Worm (Caenorhabditis elegans) whole organism, young adult: ENCODE results near the gene pigg-1.

Experiments used
- B0019.2 ChIP-seq: fragments of 200-800 bp; sonication (Bioruptor generic); conservative IDR thresholded peaks from 2 replicates; pipeline ENCODE4 v1.3.6; 2022; ENCODE audit warnings: missing genetic modification reagents, missing genetic modification characterization, missing compliant biosample characterization
- B0261.1 ChIP-seq: sonication (generic microtip); optimal IDR thresholded peaks from 2 replicates; lab custom pipeline; 2016; ENCODE audit warnings: mild to moderate bottlenecking, missing genetic modification characterization, moderate library complexity, missing compliant biosample characterization
- F23B12.7 ChIP-seq: sonication (generic microtip); optimal IDR thresholded peaks from 2 replicates; lab custom pipeline; 2017; ENCODE audit warnings: missing genetic modification characterization, mild to moderate bottlenecking, missing compliant biosample characterization, antibody characterized with exemption, moderate library complexity; ENCODE audit not compliant: insufficient read depth
- F33H1.4 ChIP-seq: fragments of 200-800 bp; sonication (Bioruptor generic); IDR thresholded peaks from 2 replicates; pipeline ENCODE4 v1.3.6; 2022; ENCODE audit warnings: missing genetic modification reagents, missing genetic modification characterization, missing compliant biosample characterization
- F57C9.4 ChIP-seq: sonication (generic microtip); optimal IDR thresholded peaks from 2 replicates; lab custom pipeline; 2017; ENCODE audit warnings: mild to moderate bottlenecking, missing genetic modification characterization, missing compliant biosample characterization
- K11D2.4 ChIP-seq: fragments of 200-800 bp; sonication (Bioruptor generic); IDR thresholded peaks from 2 replicates; pipeline ENCODE4 v1.3.6; 2022; ENCODE audit warnings: missing genetic modification reagents, missing genetic modification characterization, missing compliant biosample characterization
- ZK185.1 ChIP-seq: sonication (generic microtip); optimal IDR thresholded peaks from 2 replicates; lab custom pipeline; 2016; ENCODE audit warnings: mild to moderate bottlenecking, missing genetic modification characterization, missing compliant biosample characterization; ENCODE audit not compliant: poor library complexity, severe bottlenecking
- atf-7 ChIP-seq: sonication (generic microtip); optimal IDR thresholded peaks from 2 replicates; lab custom pipeline; 2017; ENCODE audit warnings: mild to moderate bottlenecking, missing genetic modification characterization, missing compliant biosample characterization
- attf-5 ChIP-seq: fragments of 200-800 bp; sonication (Bioruptor generic); optimal IDR thresholded peaks from 2 replicates; lab custom pipeline; 2018; ENCODE audit warnings: mild to moderate bottlenecking, missing genetic modification characterization, missing compliant biosample characterization
- ceh-100 ChIP-seq: fragments of 200-800 bp; sonication (Bioruptor generic); IDR thresholded peaks from 2 replicates; pipeline ENCODE4 v1.3.6; 2022; ENCODE audit warnings: missing genetic modification reagents, missing genetic modification characterization, missing compliant biosample characterization
- ceh-27 ChIP-seq: fragments of 200-800 bp; sonication (Bioruptor generic); optimal IDR thresholded peaks from 2 replicates; lab custom pipeline; 2018; ENCODE audit warnings: mild to moderate bottlenecking, missing genetic modification characterization, moderate library complexity, missing compliant biosample characterization
- efl-1 ChIP-seq: fragments of 150-350 bp; optimal IDR thresholded peaks from 2 replicates; lab custom pipeline; 2014; ENCODE audit warnings: missing biosample characterization, missing genetic modification reagents, missing genetic modification characterization
- egl-18 ChIP-seq: fragments of 200-800 bp; sonication (Bioruptor generic); IDR thresholded peaks from 2 replicates; pipeline ENCODE4 v1.3.6; 2022; ENCODE audit warnings: missing genetic modification reagents, missing genetic modification characterization, missing compliant biosample characterization
- ets-4 ChIP-seq: fragments of 200-800 bp; sonication (Bioruptor generic); optimal IDR thresholded peaks from 2 replicates; lab custom pipeline; 2018; ENCODE audit warnings: mild to moderate bottlenecking, missing genetic modification characterization, missing compliant biosample characterization
- him-1 ChIP-seq: sonication (generic microtip); optimal IDR thresholded peaks from 2 replicates; lab custom pipeline; 2016; ENCODE audit warnings: missing genotype, missing genetic modification reagents, missing genetic modification characterization, missing compliant biosample characterization
- hmg-1.2 ChIP-seq: fragments of 200-800 bp; sonication (Bioruptor generic); IDR thresholded peaks from 2 replicates; pipeline ENCODE4 v1.3.6; 2022; ENCODE audit warnings: missing genetic modification reagents, missing genetic modification characterization, missing compliant biosample characterization
- let-526 ChIP-seq: fragments of 200-800 bp; sonication (Bioruptor generic); IDR thresholded peaks from 2 replicates; pipeline ENCODE4 v1.3.6; 2022; ENCODE audit warnings: missing genetic modification reagents, missing genetic modification characterization, missing compliant biosample characterization
- lin-54 ChIP-seq: fragments of 200-800 bp; sonication (Bioruptor generic); optimal IDR thresholded peaks from 2 replicates; lab custom pipeline; 2018; ENCODE audit warnings: mild to moderate bottlenecking, missing genetic modification characterization, missing compliant biosample characterization
- lsl-1 ChIP-seq: fragments of 200-800 bp; sonication (Bioruptor generic); optimal IDR thresholded peaks from 2 replicates; lab custom pipeline; 2018; ENCODE audit warnings: mild to moderate bottlenecking, missing genetic modification characterization, moderate library complexity, missing compliant biosample characterization
- madf-10 ChIP-seq: sonication (generic microtip); optimal IDR thresholded peaks from 2 replicates; lab custom pipeline; 2016; ENCODE audit warnings: mild to moderate bottlenecking, missing genetic modification characterization, missing compliant biosample characterization
- madf-3 ChIP-seq: fragments of 200-800 bp; sonication (Bioruptor generic); IDR thresholded peaks from 2 replicates; pipeline ENCODE4 v1.3.6; 2022; ENCODE audit warnings: missing genetic modification reagents, missing genetic modification characterization, missing compliant biosample characterization
- madf-6 ChIP-seq: fragments of 200-800 bp; sonication (Bioruptor generic); IDR thresholded peaks from 2 replicates; pipeline ENCODE4 v1.3.6; 2022; ENCODE audit warnings: missing genetic modification reagents, missing genetic modification characterization, missing compliant biosample characterization
- mcd-1 ChIP-seq: fragments of 200-800 bp; sonication (Bioruptor generic); IDR thresholded peaks from 2 replicates; pipeline ENCODE4 v1.3.6; 2022; ENCODE audit warnings: missing genetic modification reagents, missing genetic modification characterization, missing compliant biosample characterization
- mes-4 ChIP-seq: sonication (generic microtip); optimal IDR thresholded peaks from 2 replicates; lab custom pipeline; 2016; ENCODE audit warnings: missing genotype, missing genetic modification characterization, missing compliant biosample characterization
- nfyb-1 ChIP-seq: fragments of 200-800 bp; sonication (Bioruptor generic); IDR thresholded peaks from 2 replicates; pipeline ENCODE4 v1.3.6; 2022; ENCODE audit warnings: missing genetic modification reagents, missing genetic modification characterization, missing compliant biosample characterization
- sea-2 ChIP-seq: fragments of 200-800 bp; sonication (Bioruptor generic); IDR thresholded peaks from 2 replicates; pipeline ENCODE4 v1.3.6; 2022; ENCODE audit warnings: missing genetic modification characterization, missing compliant biosample characterization
- snpc-1.1 ChIP-seq: sonication (generic microtip); optimal IDR thresholded peaks from 2 replicates; lab custom pipeline; 2017; ENCODE audit warnings: missing genetic modification characterization, mild to moderate bottlenecking, missing compliant biosample characterization, antibody characterized with exemption, moderate library complexity, missing genotype, missing genetic modification reagents; ENCODE audit not compliant: insufficient read depth
- snpc-1.3 ChIP-seq: sonication (generic microtip); optimal IDR thresholded peaks from 2 replicates; lab custom pipeline; 2017; ENCODE audit warnings: missing genetic modification characterization, mild to moderate bottlenecking, missing compliant biosample characterization, antibody characterized with exemption, moderate library complexity, missing genotype, missing genetic modification reagents; ENCODE audit not compliant: insufficient read depth
- snpc-4 ChIP-seq, 5 experiments: fragments of 150-350 bp in 1 of 5; sonication (generic microtip) in 4 of 5; optimal IDR thresholded peaks; 2 replicates each; lab custom pipeline; 2014 to 2018; ENCODE audit warnings: missing genetic modification characterization in 5 of 5, missing biosample characterization in 3 of 5, antibody characterized with exemption in 2 of 5, mild to moderate bottlenecking in 2 of 5, missing compliant biosample characterization in 2 of 5, missing genotype in 2 of 5, moderate library complexity in 2 of 5, missing genetic modification reagents in 1 of 5
- sptf-2 ChIP-seq: fragments of 200-800 bp; sonication (Bioruptor generic); optimal IDR thresholded peaks from 2 replicates; lab custom pipeline; 2018; ENCODE audit warnings: mild to moderate bottlenecking, missing genetic modification characterization, missing compliant biosample characterization
- tbp1 ChIP-seq: fragments of 200-800 bp; sonication (Bioruptor generic); optimal IDR thresholded peaks from 2 replicates; lab custom pipeline; 2018; ENCODE audit warnings: mild to moderate bottlenecking, missing genetic modification characterization, missing compliant biosample characterization
- unc-130 ChIP-seq: sonication (generic microtip); optimal IDR thresholded peaks from 2 replicates; lab custom pipeline; 2016; ENCODE audit warnings: missing genetic modification reagents, missing genetic modification characterization, missing compliant biosample characterization
- xnd-1 ChIP-seq: sonication (generic microtip); optimal IDR thresholded peaks from 2 replicates; lab custom pipeline; 2016; ENCODE audit warnings: missing genotype, missing genetic modification reagents, missing genetic modification characterization, missing compliant biosample characterization
- zfh-2 ChIP-seq: fragments of 200-800 bp; sonication (Bioruptor generic); conservative IDR thresholded peaks from 2 replicates; pipeline ENCODE4 v1.3.6; 2022; ENCODE audit warnings: missing genetic modification reagents, missing genetic modification characterization, missing compliant biosample characterization

The pigg-1 gene

DNA sequence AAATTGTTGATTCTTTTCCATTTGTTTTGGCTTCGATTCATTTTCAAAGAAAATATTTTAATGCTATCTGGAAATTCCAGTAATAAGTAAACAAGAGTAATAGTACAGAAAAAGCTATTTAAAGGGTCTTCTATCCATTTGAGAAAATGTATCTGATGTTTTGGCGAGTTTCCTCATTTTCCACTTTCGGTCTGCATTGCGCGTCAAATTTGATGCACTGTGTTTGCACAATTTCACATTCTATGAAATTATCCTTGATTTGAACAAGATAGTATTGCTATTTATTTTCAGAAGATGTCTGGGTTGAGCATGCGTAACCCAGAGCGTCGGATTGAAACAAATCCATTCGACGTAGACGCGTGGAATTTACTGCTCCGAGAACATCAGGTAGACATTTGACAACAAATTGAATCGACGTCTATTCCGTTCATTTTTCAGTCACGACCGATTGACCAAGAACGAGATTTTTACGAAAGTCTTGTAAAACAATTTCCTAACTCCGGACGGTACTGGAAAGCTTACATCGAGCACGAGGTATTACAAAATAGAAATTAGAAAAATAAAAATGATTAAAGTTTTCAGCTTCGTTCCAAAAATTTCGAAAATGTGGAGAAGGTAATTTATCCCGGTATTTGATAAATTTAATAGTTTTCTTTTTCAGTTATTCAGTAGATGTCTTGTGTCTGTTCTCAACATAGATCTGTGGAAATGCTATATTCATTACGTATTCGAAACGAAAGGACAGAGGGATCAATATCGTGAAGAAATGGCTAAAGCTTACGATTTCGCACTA, 3.7 kb upstream of the pigg-1 start, which contains the start of gene suf-1 (continued):
- peak; percentile 45 for TF ChIP-seq xnd-1 (tag; lab: Kevin White, UChicago)
- TF ChIP-seq K11D2.4 (GFP tag; lab: Robert Waterston, UW), result 0 out of 2 replicates have a peak, but pooled peaks have one; percentile 10
- TF ChIP-seq sea-2 (GFP tag; lab: Robert Waterston, UW), result no peak
- TF ChIP-seq attf-5 (GFP tag; lab: Kevin White, UChicago), result peak; percentile 24
- TF ChIP-seq ceh-27 (GFP tag; lab: Kevin White, UChicago), result no peak
- no peak for TF ChIP-seq madf-10
- TF ChIP-seq unc-130, result peak; percentile 69
- TF ChIP-seq him-1, result no peak
- TF ChIP-seq madf-3 (GFP tag; lab: Robert Waterston, UW), result peak; percentile 88

DNA sequence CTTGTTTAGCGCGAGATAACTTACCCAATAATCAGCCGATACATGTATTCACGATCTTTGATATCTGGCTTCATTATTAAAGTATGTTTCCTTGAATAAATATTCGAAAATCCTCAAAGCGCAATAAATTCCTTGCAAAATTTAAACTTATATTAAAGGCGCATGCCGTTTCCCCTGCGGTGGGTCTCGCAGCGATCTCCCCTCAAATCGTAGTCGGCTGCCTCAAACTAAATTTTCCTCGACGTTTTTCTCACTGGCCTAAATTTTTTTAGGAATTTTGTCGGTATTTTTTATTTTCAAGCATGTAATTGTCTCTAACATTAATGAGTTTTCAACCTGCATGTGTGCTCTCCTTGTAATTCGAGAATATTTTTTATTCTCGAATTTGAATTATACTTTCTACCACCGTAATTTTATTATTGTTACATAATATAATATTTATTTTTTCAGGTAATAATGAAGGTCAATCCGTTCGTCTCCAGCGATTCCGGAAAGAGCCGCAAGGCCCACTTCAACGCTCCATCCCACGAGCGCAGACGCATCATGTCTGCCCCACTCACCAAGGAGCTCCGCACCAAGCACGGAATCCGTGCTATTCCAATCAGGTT, 2.4 kb upstream of the pigg-1 start, which contains the start of the genes cpf-1 and rpl-26:
cpf-1 (minus strand) TSS at position 104 of the 608 bp plus-strand sequence.
rpl-26 (plus strand) TSS at position 449 of the 608 bp plus-strand sequence.
- 0 out of 2 replicates have a peak, but pooled peaks have one; percentile 8 for TF ChIP-seq zfh-2
- no peak for TF ChIP-seq mes-4
- TF ChIP-seq tbp1 (GFP tag; lab: Kevin White, UChicago), result peak; percentile 33
- no peak for TF ChIP-seq egl-18 (GFP tag; lab: Robert Waterston, UW)
- no peak for TF ChIP-seq him-1
- no peak for TF ChIP-seq ZK185.1 (tag; lab: Kevin White, UChicago)
- TF ChIP-seq efl-1 (GFP tag; lab: Kevin White, UChicago), result peak; percentile 9
- no peak for TF ChIP-seq F57C9.4 (tag; lab: Kevin White, UChicago)
- TF ChIP-seq snpc-1.1, result peak; percentile 54
- TF ChIP-seq ets-4 (GFP tag; lab: Kevin White, UChicago), result no peak
- TF ChIP-seq B0261.1 (tag; lab: Kevin White, UChicago), result no peak
- TF ChIP-seq sptf-2, result peak; percentile 92
- peak; percentile 28; the same call in 1 of the 2 replicates for TF ChIP-seq hmg-1.2 (GFP tag; lab: Robert Waterston, UW)
- peak; percentile 71 for TF ChIP-seq snpc-4 (GFP tag; optimal IDR thresholded peaks at IDR 0.05; lab: Kevin White, UChicago)
- peak; percentile 55 to 80 (median 74) for TF ChIP-seq snpc-4 (tag; optimal IDR thresholded peaks at IDR 0.05; lab: Kevin White, UChicago)
- TF ChIP-seq K11D2.4 (GFP tag; lab: Robert Waterston, UW), result no peak
- TF ChIP-seq ceh-100, result no peak
- no peak for TF ChIP-seq let-526
- no peak for TF ChIP-seq B0019.2 (GFP tag; lab: Robert Waterston, UW)
- TF ChIP-seq atf-7 (tag; lab: Kevin White, UChicago), result no peak
- peak; percentile 38; the same call in 1 of the 2 replicates for TF ChIP-seq madf-6
- TF ChIP-seq lsl-1 (GFP tag; lab: Kevin White, UChicago), result peak; percentile 34
- peak; percentile 32; the same call in 1 of the 2 replicates for TF ChIP-seq mcd-1 (GFP tag; lab: Robert Waterston, UW)
- TF ChIP-seq nfyb-1, result no peak
- peak; percentile 60 for TF ChIP-seq lin-54
- peak; percentile 18 for TF ChIP-seq attf-5 (GFP tag; lab: Kevin White, UChicago)
- peak; percentile 30 for TF ChIP-seq F23B12.7 (tag; lab: Kevin White, UChicago)
- peak; percentile 88 for TF ChIP-seq F33H1.4 (GFP tag; lab: Robert Waterston, UW)
- TF ChIP-seq snpc-1.3 (tag; lab: Kevin White, UChicago), result peak; percentile 34
- TF ChIP-seq, all 124 proteins: peak for 15
